Worm (Caenorhabditis elegans) whole organism, young adult: ENCODE results near the gene clc-20.
A peak's percentile ranks its signal among the peaks of the same experiment; 100 is the strongest.

Experiments used
- B0035.1 ChIP-seq: sonication (generic microtip); optimal IDR thresholded peaks from 2 replicates; lab custom pipeline; 2016; ENCODE audit warnings: missing genetic modification characterization, mild to moderate bottlenecking, missing compliant biosample characterization, missing genotype, missing genetic modification reagents
- C17E4.6 ChIP-seq: fragments of 200-800 bp; sonication (Bioruptor generic); IDR thresholded peaks from 2 replicates; pipeline ENCODE4 v1.3.6; 2022; ENCODE audit warnings: missing genetic modification reagents, missing genetic modification characterization, missing compliant biosample characterization
- F22D6.2 ChIP-seq: sonication (generic microtip); optimal IDR thresholded peaks from 2 replicates; lab custom pipeline; 2016; ENCODE audit warnings: mild to moderate bottlenecking, missing genetic modification characterization, missing compliant biosample characterization
- F37B4.10 ChIP-seq: fragments of 200-800 bp; sonication (Bioruptor generic); IDR thresholded peaks from 2 replicates; pipeline ENCODE4 v1.3.6; 2022; ENCODE audit warnings: missing genetic modification characterization, missing compliant biosample characterization
- F39B2.1 ChIP-seq: fragments of 200-800 bp; sonication (Bioruptor generic); IDR thresholded peaks from 2 replicates; pipeline ENCODE4 v1.3.6; 2022; ENCODE audit warnings: missing genetic modification reagents, missing genetic modification characterization, missing compliant biosample characterization
- F52B5.7 ChIP-seq: sonication (generic microtip); optimal IDR thresholded peaks from 2 replicates; lab custom pipeline; 2016; ENCODE audit warnings: mild to moderate bottlenecking, missing genetic modification characterization, missing compliant biosample characterization
- K11D2.4 ChIP-seq: fragments of 200-800 bp; sonication (Bioruptor generic); IDR thresholded peaks from 2 replicates; pipeline ENCODE4 v1.3.6; 2022; ENCODE audit warnings: missing genetic modification reagents, missing genetic modification characterization, missing compliant biosample characterization
- Y67H2A.10 ChIP-seq: fragments of 200-800 bp; sonication (Bioruptor generic); conservative IDR thresholded peaks from 2 replicates; pipeline ENCODE4 v1.3.6; 2022; ENCODE audit warnings: missing genetic modification reagents, missing genetic modification characterization, missing compliant biosample characterization
- Y79H2A.3 ChIP-seq: fragments of 200-800 bp; sonication (Bioruptor generic); conservative IDR thresholded peaks from 2 replicates; pipeline ENCODE4 v1.3.6; 2022; ENCODE audit warnings: missing genetic modification reagents, missing genetic modification characterization, missing compliant biosample characterization
- Y95B8A.8 ChIP-seq: fragments of 200-800 bp; sonication (Bioruptor generic); IDR thresholded peaks from 2 replicates; pipeline ENCODE4 v1.3.6; 2022; ENCODE audit warnings: missing genetic modification reagents, missing genetic modification characterization, missing compliant biosample characterization
- ZK185.1 ChIP-seq: sonication (generic microtip); optimal IDR thresholded peaks from 2 replicates; lab custom pipeline; 2016; ENCODE audit warnings: mild to moderate bottlenecking, missing genetic modification characterization, missing compliant biosample characterization; ENCODE audit not compliant: poor library complexity, severe bottlenecking
- ama-1 ChIP-seq, 3 experiments: fragments of 150-350 bp in 1 of 3; sonication (generic microtip) in 2 of 3; optimal IDR thresholded peaks; 2 replicates each; lab custom pipeline; 2014 to 2018; ENCODE audit warnings: missing biosample characterization in 2 of 3, missing genetic modification characterization in 2 of 3, missing genetic modification reagents in 2 of 3
- atf-7 ChIP-seq: sonication (generic microtip); optimal IDR thresholded peaks from 2 replicates; lab custom pipeline; 2017; ENCODE audit warnings: mild to moderate bottlenecking, missing genetic modification characterization, missing compliant biosample characterization
- attf-3 ChIP-seq: fragments of 200-800 bp; sonication (Bioruptor generic); conservative IDR thresholded peaks from 2 replicates; pipeline ENCODE4 v1.3.6; 2022; ENCODE audit warnings: missing genetic modification reagents, missing genetic modification characterization, missing compliant biosample characterization
- attf-5 ChIP-seq: fragments of 200-800 bp; sonication (Bioruptor generic); optimal IDR thresholded peaks from 2 replicates; lab custom pipeline; 2018; ENCODE audit warnings: mild to moderate bottlenecking, missing genetic modification characterization, missing compliant biosample characterization
- bed-2 ChIP-seq: fragments of 200-800 bp; sonication (Bioruptor generic); IDR thresholded peaks from 2 replicates; pipeline ENCODE4 v1.3.6; 2022; ENCODE audit warnings: missing genetic modification reagents, missing genetic modification characterization, missing compliant biosample characterization
- cebp-2 ChIP-seq: fragments of 200-800 bp; sonication (Bioruptor generic); IDR thresholded peaks from 2 replicates; pipeline ENCODE4 v1.3.6; 2022; ENCODE audit warnings: missing genetic modification characterization, missing compliant biosample characterization
- ceh-100 ChIP-seq: fragments of 200-800 bp; sonication (Bioruptor generic); IDR thresholded peaks from 2 replicates; pipeline ENCODE4 v1.3.6; 2022; ENCODE audit warnings: missing genetic modification reagents, missing genetic modification characterization, missing compliant biosample characterization
- ceh-27 ChIP-seq: fragments of 200-800 bp; sonication (Bioruptor generic); optimal IDR thresholded peaks from 2 replicates; lab custom pipeline; 2018; ENCODE audit warnings: mild to moderate bottlenecking, missing genetic modification characterization, moderate library complexity, missing compliant biosample characterization
- ceh-58 ChIP-seq: fragments of 200-800 bp; sonication (Bioruptor generic); IDR thresholded peaks from 2 replicates; pipeline ENCODE4 v1.3.6; 2022; ENCODE audit warnings: missing genetic modification characterization, missing compliant biosample characterization
- die-1 ChIP-seq: sonication (generic microtip); optimal IDR thresholded peaks from 2 replicates; lab custom pipeline; 2016; ENCODE audit warnings: missing genotype, mild to moderate bottlenecking, missing genetic modification characterization, missing compliant biosample characterization
- dpff-1 ChIP-seq: sonication (generic microtip); optimal IDR thresholded peaks from 2 replicates; lab custom pipeline; 2017; ENCODE audit warnings: mild to moderate bottlenecking, missing genetic modification characterization, missing compliant biosample characterization
- dpl-1 ChIP-seq: fragments of 150-350 bp; optimal IDR thresholded peaks from 2 replicates; lab custom pipeline; 2014; ENCODE audit warnings: missing biosample characterization, missing genetic modification reagents, missing genetic modification characterization
- him-1 ChIP-seq: sonication (generic microtip); optimal IDR thresholded peaks from 2 replicates; lab custom pipeline; 2016; ENCODE audit warnings: missing genotype, missing genetic modification reagents, missing genetic modification characterization, missing compliant biosample characterization
- hlh-26 ChIP-seq: fragments of 200-800 bp; sonication (Bioruptor generic); conservative IDR thresholded peaks from 2 replicates; pipeline ENCODE4 v1.3.6; 2022; ENCODE audit warnings: missing genetic modification reagents, missing genetic modification characterization, missing compliant biosample characterization
- lag-1 ChIP-seq: fragments of 200-800 bp; sonication (Bioruptor generic); IDR thresholded peaks from 2 replicates; pipeline ENCODE4 v1.3.6; 2022; ENCODE audit warnings: missing genetic modification reagents, missing genetic modification characterization, missing compliant biosample characterization
- lsl-1 ChIP-seq: fragments of 200-800 bp; sonication (Bioruptor generic); optimal IDR thresholded peaks from 2 replicates; lab custom pipeline; 2018; ENCODE audit warnings: mild to moderate bottlenecking, missing genetic modification characterization, moderate library complexity, missing compliant biosample characterization
- madf-10 ChIP-seq: sonication (generic microtip); optimal IDR thresholded peaks from 2 replicates; lab custom pipeline; 2016; ENCODE audit warnings: mild to moderate bottlenecking, missing genetic modification characterization, missing compliant biosample characterization
- madf-6 ChIP-seq: fragments of 200-800 bp; sonication (Bioruptor generic); IDR thresholded peaks from 2 replicates; pipeline ENCODE4 v1.3.6; 2022; ENCODE audit warnings: missing genetic modification reagents, missing genetic modification characterization, missing compliant biosample characterization
- madf-8 ChIP-seq: fragments of 200-800 bp; sonication (Bioruptor generic); conservative IDR thresholded peaks from 2 replicates; pipeline ENCODE4 v1.3.6; 2022; ENCODE audit warnings: missing genetic modification reagents, missing genetic modification characterization, missing compliant biosample characterization
- mel-28 ChIP-seq: sonication (generic microtip); optimal IDR thresholded peaks from 2 replicates; lab custom pipeline; 2016; ENCODE audit warnings: borderline replicate concordance, mild to moderate bottlenecking, missing genetic modification characterization, missing compliant biosample characterization
- mxl-1 ChIP-seq: sonication (generic microtip); optimal IDR thresholded peaks from 2 replicates; lab custom pipeline; 2016; ENCODE audit warnings: missing genetic modification characterization, missing compliant biosample characterization
- nhr-179 ChIP-seq: sonication (generic microtip); optimal IDR thresholded peaks from 2 replicates; lab custom pipeline; 2016; ENCODE audit warnings: mild to moderate bottlenecking, missing genetic modification characterization, missing compliant biosample characterization
- nhr-27 ChIP-seq: fragments of 200-800 bp; sonication (Bioruptor generic); optimal IDR thresholded peaks from 2 replicates; lab custom pipeline; 2018; ENCODE audit warnings: mild to moderate bottlenecking, missing genetic modification characterization, moderate library complexity, missing compliant biosample characterization
- pha-4 ChIP-seq: fragments of 150-350 bp; sonication (generic microtip); optimal IDR thresholded peaks from 2 replicates; lab custom pipeline; 2014; ENCODE audit warnings: missing biosample characterization, missing genetic modification reagents, missing genetic modification characterization
- rec-8 ChIP-seq, 2 experiments: sonication (generic microtip); optimal IDR thresholded peaks; 2 replicates each; lab custom pipeline; 2016; ENCODE audit warnings: mild to moderate bottlenecking in 2 of 2, missing genetic modification characterization in 2 of 2, missing genetic modification reagents in 2 of 2, missing genotype in 2 of 2, missing biosample characterization in 1 of 2, missing compliant biosample characterization in 1 of 2, moderate library complexity in 1 of 2
- repo-1 ChIP-seq: sonication (generic microtip); optimal IDR thresholded peaks from 2 replicates; lab custom pipeline; 2017; ENCODE audit warnings: mild to moderate bottlenecking, missing genetic modification characterization, missing compliant biosample characterization
- sea-2 ChIP-seq: fragments of 200-800 bp; sonication (Bioruptor generic); IDR thresholded peaks from 2 replicates; pipeline ENCODE4 v1.3.6; 2022; ENCODE audit warnings: missing genetic modification characterization, missing compliant biosample characterization
- snpc-1.1 ChIP-seq: sonication (generic microtip); optimal IDR thresholded peaks from 2 replicates; lab custom pipeline; 2017; ENCODE audit warnings: missing genetic modification characterization, mild to moderate bottlenecking, missing compliant biosample characterization, antibody characterized with exemption, moderate library complexity, missing genotype, missing genetic modification reagents; ENCODE audit not compliant: insufficient read depth
- somi-1 ChIP-seq: fragments of 200-800 bp; sonication (Bioruptor generic); optimal IDR thresholded peaks from 2 replicates; lab custom pipeline; 2018; ENCODE audit warnings: mild to moderate bottlenecking, missing genetic modification characterization, missing compliant biosample characterization
- sptf-2 ChIP-seq: fragments of 200-800 bp; sonication (Bioruptor generic); optimal IDR thresholded peaks from 2 replicates; lab custom pipeline; 2018; ENCODE audit warnings: mild to moderate bottlenecking, missing genetic modification characterization, missing compliant biosample characterization
- tbp1 ChIP-seq: fragments of 200-800 bp; sonication (Bioruptor generic); optimal IDR thresholded peaks from 2 replicates; lab custom pipeline; 2018; ENCODE audit warnings: mild to moderate bottlenecking, missing genetic modification characterization, missing compliant biosample characterization
- tbx-9 ChIP-seq: sonication (generic microtip); optimal IDR thresholded peaks from 2 replicates; lab custom pipeline; 2016; ENCODE audit warnings: borderline replicate concordance, missing genetic modification characterization, inconsistent platforms, missing compliant biosample characterization
- xnd-1 ChIP-seq: sonication (generic microtip); optimal IDR thresholded peaks from 2 replicates; lab custom pipeline; 2016; ENCODE audit warnings: missing genotype, missing genetic modification reagents, missing genetic modification characterization, missing compliant biosample characterization
- zfh-2 ChIP-seq: fragments of 200-800 bp; sonication (Bioruptor generic); conservative IDR thresholded peaks from 2 replicates; pipeline ENCODE4 v1.3.6; 2022; ENCODE audit warnings: missing genetic modification reagents, missing genetic modification characterization, missing compliant biosample characterization
- ztf-26 ChIP-seq: sonication (generic microtip); optimal IDR thresholded peaks from 2 replicates; lab custom pipeline; 2017; ENCODE audit warnings: missing genetic modification characterization, missing compliant biosample characterization
- ztf-28 ChIP-seq: fragments of 200-800 bp; sonication (Bioruptor generic); IDR thresholded peaks from 2 replicates; pipeline ENCODE4 v1.3.6; 2022; ENCODE audit warnings: missing genetic modification reagents, missing genetic modification characterization, missing compliant biosample characterization
- ztf-6 ChIP-seq: fragments of 200-800 bp; sonication (Bioruptor generic); IDR thresholded peaks from 2 replicates; pipeline ENCODE4 v1.3.6; 2022; ENCODE audit warnings: missing genetic modification reagents, missing genetic modification characterization, missing compliant biosample characterization

Gene clc-20

DNA sequence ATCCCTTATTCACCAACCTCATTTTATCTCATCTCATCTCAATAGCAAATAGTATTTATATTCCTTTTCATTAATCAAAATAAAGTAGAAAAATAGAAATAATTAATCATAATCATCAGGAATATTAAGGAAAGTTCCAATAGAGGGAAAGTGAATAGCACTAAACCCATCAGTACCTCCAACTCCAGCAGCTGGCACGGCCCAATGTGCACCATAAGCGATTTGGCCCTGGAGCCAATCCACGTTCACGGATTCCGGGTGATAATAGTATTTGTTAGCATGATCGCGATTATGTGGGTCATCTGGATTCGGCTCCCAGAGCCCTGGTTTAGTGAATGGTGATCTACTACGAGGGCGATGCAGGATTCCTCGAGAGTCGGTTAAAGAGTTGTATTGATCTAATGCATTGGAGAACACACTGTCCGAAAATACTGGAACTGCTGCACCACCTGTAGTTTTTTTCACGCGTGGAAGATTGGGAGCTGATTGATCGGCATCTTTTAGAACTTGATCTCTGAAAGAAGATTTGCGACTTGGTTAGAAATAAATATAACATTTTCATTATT lies 36.6 kb upstream of the clc-20 start (continued):
- TF ChIP-seq rec-8 (tag; optimal IDR thresholded peaks at IDR 0.05; lab: Kevin White, UChicago) (no peak), lag-1 (GFP tag; lab: Robert Waterston, UW) (0 out of 2 replicates have a peak, but pooled peaks have one; percentile 78), Y95B8A.8 (GFP tag; lab: Robert Waterston, UW) (peak; percentile 91), nhr-179 (tag; lab: Kevin White, UChicago) (peak; percentile 45), snpc-1.1 (tag; lab: Kevin White, UChicago) (no peak), F52B5.7 (peak; percentile 99), F39B2.1 (GFP tag; lab: Robert Waterston, UW) (peak; percentile 72; the same call in 1 of the 2 replicates), attf-3 (GFP tag; lab: Robert Waterston, UW) (peak; percentile 69), Y79H2A.3 (GFP tag; lab: Robert Waterston, UW) (peak; percentile 90), sptf-2 (GFP tag; lab: Kevin White, UChicago) (peak; percentile 77), dpff-1 (peak; percentile 100), tbx-9 (tag; lab: Kevin White, UChicago) (peak; percentile 97), ztf-26 (peak; percentile 88), Y67H2A.10 (GFP tag; lab: Robert Waterston, UW) (peak; percentile 86), mxl-1 (tag; lab: Kevin White, UChicago) (no peak), B0035.1 (tag; lab: Kevin White, UChicago) (peak; percentile 87), F37B4.10 (GFP tag; lab: Robert Waterston, UW) (no peak), mel-28 (peak; percentile 90), ceh-27 (GFP tag; lab: Kevin White, UChicago) (peak; percentile 81), ama-1 (optimal IDR thresholded peaks at IDR 0.05; lab: Kevin White, UChicago) (peak; percentile 91), ama-1 (GFP tag; optimal IDR thresholded peaks at IDR 0.05; lab: Kevin White, UChicago) (peak in 1 of 2 experiments; percentile 65), cebp-2 (peak; percentile 86), xnd-1 (tag; lab: Kevin White, UChicago) (no peak), attf-5 (GFP tag; lab: Kevin White, UChicago) (peak; percentile 86), zfh-2 (GFP tag; lab: Robert Waterston, UW) (peak; percentile 88), die-1 (peak; percentile 54), hlh-26 (no peak), dpl-1 (GFP tag; lab: Kevin White, UChicago) (no peak), ztf-6 (GFP tag; lab: Robert Waterston, UW) (peak; percentile 43; the same call in 1 of the 2 replicates), C17E4.6 (peak; percentile 93), ceh-100 (GFP tag; lab: Robert Waterston, UW) (peak; percentile 81), pha-4 (tag; lab: Kevin White, UChicago) (peak; percentile 62), lsl-1 (GFP tag; lab: Kevin White, UChicago) (peak; percentile 23), nhr-27 (tag; lab: Kevin White, UChicago) (peak; percentile 98), madf-8 (GFP tag; lab: Robert Waterston, UW) (no peak), K11D2.4 (GFP tag; lab: Robert Waterston, UW) (peak; percentile 95), sea-2 (GFP tag; lab: Robert Waterston, UW) (no peak), ztf-28 (GFP tag; lab: Robert Waterston, UW) (no peak), ZK185.1 (tag; lab: Kevin White, UChicago) (peak; percentile 61), madf-10 (tag; lab: Kevin White, UChicago) (peak; percentile 81), ceh-58 (peak; percentile 88; the same call in 1 of the 2 replicates), somi-1 (GFP tag; lab: Kevin White, UChicago) (peak; percentile 86), him-1 (tag; lab: Kevin White, UChicago) (no peak), atf-7 (tag; lab: Kevin White, UChicago) (peak; percentile 99), tbp1 (peak; percentile 74), F22D6.2 (tag; lab: Kevin White, UChicago) (peak; percentile 73), repo-1 (tag; lab: Kevin White, UChicago) (peak; percentile 99), madf-6 (peak; percentile 79), bed-2 (no peak)
